Worm (Caenorhabditis elegans): Measurements from ENCODE around the gene Y81G3A.1.
"Not testable (repeated sequence)": the region's sequence is repeated elsewhere in the genome, so short reads cannot be mapped to it uniquely, and the experiment has no call there.

DNA sequence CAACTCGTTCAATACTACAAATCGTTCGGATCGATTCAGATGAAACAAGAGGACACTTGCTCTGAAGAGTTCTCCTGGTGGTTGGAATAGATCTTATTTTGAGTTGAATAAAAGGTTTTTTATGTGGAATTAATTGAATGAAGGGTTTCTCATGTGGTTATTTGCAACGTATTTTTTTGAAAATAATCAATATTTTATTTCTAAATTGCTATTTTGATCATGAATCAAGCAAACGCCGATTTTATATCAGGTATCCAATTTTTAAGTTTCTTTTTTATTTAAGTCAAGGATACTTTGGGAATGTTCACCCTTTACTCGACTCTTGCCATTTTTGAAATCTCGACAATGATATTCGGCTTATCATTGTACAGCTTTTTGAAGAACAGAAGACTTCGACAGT lies 3.1 kb downstream of the Y81G3A.1 start, which contains the start of gene Y81G3A.2:
- not testable (repeated sequence) for TF ChIP-seq efl-1 (optimal IDR thresholded peaks at IDR 0.05); efl-1 (GFP tag; optimal IDR thresholded peaks at IDR 0.05 in 1 of 2); zip-4 (GFP tag; optimal IDR thresholded peaks at IDR 0.05); lin-15B (tag; optimal IDR thresholded peaks at IDR 0.05); nhr-237 (tag; optimal IDR thresholded peaks at IDR 0.05); egl-27 (tag; optimal IDR thresholded peaks at IDR 0.05); nhr-76 (tag; optimal IDR thresholded peaks at IDR 0.05); nhr-28 (tag; optimal IDR thresholded peaks at IDR 0.05); ceh-8 (GFP tag; optimal IDR thresholded peaks at IDR 0.05); snpc-4 (tag; optimal IDR thresholded peaks at IDR 0.05); pqm-1 (tag; optimal IDR thresholded peaks at IDR 0.05); lin-35 (GFP tag; optimal IDR thresholded peaks at IDR 0.05); lin-39 (tag; optimal IDR thresholded peaks at IDR 0.05)
